Fruit fly (Drosophila melanogaster) whole organism, adult: ENCODE results near the gene ksh.

Experiments
- CG11617 ChIP-seq: fragments of 200-800 bp; sonication (Bioruptor generic); optimal IDR thresholded peaks from 2 replicates; lab custom pipeline; 2017; ENCODE audit warnings: mild to moderate bottlenecking, missing biosample characterization, missing genetic modification reagents, missing genetic modification characterization
- CG12768 ChIP-seq: fragments of 200-800 bp; sonication (Bioruptor generic); optimal IDR thresholded peaks from 2 replicates; lab custom pipeline; 2017; ENCODE audit warnings: missing biosample characterization, missing genetic modification characterization, mild to moderate bottlenecking, moderate library complexity, missing genetic modification reagents
- CG14711 ChIP-seq: fragments of 200-800 bp; sonication (Bioruptor generic); optimal IDR thresholded peaks from 2 replicates; lab custom pipeline; 2018; ENCODE audit warnings: missing biosample characterization, mild to moderate bottlenecking, missing genetic modification characterization, moderate library complexity
- CG1620 ChIP-seq: fragments of 200-800 bp; sonication (Bioruptor generic); optimal IDR thresholded peaks from 2 replicates; lab custom pipeline; 2016; ENCODE audit warnings: missing biosample characterization, missing genetic modification characterization
- CG33017 ChIP-seq: fragments of 200-800 bp; sonication (Bioruptor generic); optimal IDR thresholded peaks from 2 replicates; lab custom pipeline; 2018; ENCODE audit warnings: missing biosample characterization, mild to moderate bottlenecking, missing genetic modification characterization, moderate library complexity
- CG5204 ChIP-seq: fragments of 200-800 bp; sonication (Bioruptor generic); optimal IDR thresholded peaks from 2 replicates; lab custom pipeline; 2016; ENCODE audit warnings: missing biosample characterization, missing genetic modification characterization
- CG7045 ChIP-seq: fragments of 200-800 bp; sonication (Bioruptor generic); optimal IDR thresholded peaks from 2 replicates; lab custom pipeline; 2017; ENCODE audit warnings: missing biosample characterization, mild to moderate bottlenecking, missing genetic modification characterization
- CG7101 ChIP-seq: fragments of 200-800 bp; sonication (Bioruptor generic); optimal IDR thresholded peaks from 2 replicates; lab custom pipeline; 2018; ENCODE audit warnings: missing biosample characterization, mild to moderate bottlenecking, missing genetic modification characterization, moderate library complexity
- Clk ChIP-seq: fragments of 200-800 bp; sonication (Bioruptor generic); optimal IDR thresholded peaks from 2 replicates; lab custom pipeline; 2017; ENCODE audit warnings: missing biosample characterization, missing genetic modification characterization
- Crg-1 ChIP-seq: fragments of 200-800 bp; sonication (Bioruptor generic); optimal IDR thresholded peaks from 2 replicates; lab custom pipeline; 2016; ENCODE audit warnings: missing biosample characterization, missing genetic modification characterization
- Hr96 ChIP-seq: fragments of 200-800 bp; sonication (Bioruptor generic); optimal IDR thresholded peaks from 2 replicates; lab custom pipeline; 2016; ENCODE audit warnings: missing biosample characterization, missing genetic modification characterization
- Mnt ChIP-seq: fragments of 200-800 bp; sonication (Bioruptor generic); optimal IDR thresholded peaks from 2 replicates; lab custom pipeline; 2016; ENCODE audit warnings: missing biosample characterization, mild to moderate bottlenecking, missing genetic modification characterization
- bab1 ChIP-seq: fragments of 200-800 bp; sonication (Bioruptor generic); optimal IDR thresholded peaks from 3 replicates; lab custom pipeline; 2019; ENCODE audit warnings: missing biosample characterization, mild to moderate bottlenecking, missing genetic modification characterization, moderate library complexity
- cic ChIP-seq: fragments of 200-800 bp; sonication (Bioruptor generic); optimal IDR thresholded peaks from 2 replicates; lab custom pipeline; 2017; ENCODE audit warnings: missing biosample characterization, mild to moderate bottlenecking, missing genetic modification characterization, moderate library complexity
- cnc ChIP-seq, 2 experiments: fragments of >200 bp; optimal IDR thresholded peaks; 2 replicates each; lab custom pipeline; 2017
- kay ChIP-seq: fragments of 200-800 bp; sonication (Bioruptor generic); peaks from one replicate; lab custom pipeline; 2016; ENCODE audit warnings: missing biosample characterization, missing genetic modification characterization, borderline replicate concordance
- ovo ChIP-seq: fragments of 200-800 bp; sonication (Bioruptor generic); optimal IDR thresholded peaks from 2 replicates; lab custom pipeline; 2016; ENCODE audit warnings: missing biosample characterization, missing genetic modification characterization
- pad ChIP-seq: fragments of 200-800 bp; sonication (Bioruptor generic); optimal IDR thresholded peaks from 3 replicates; lab custom pipeline; 2017; ENCODE audit warnings: missing biosample characterization, missing genetic modification characterization, mild to moderate bottlenecking, moderate library complexity, missing genetic modification reagents
- tj ChIP-seq: fragments of 200-800 bp; sonication (Bioruptor generic); optimal IDR thresholded peaks from 3 replicates; lab custom pipeline; 2017; ENCODE audit warnings: missing biosample characterization, mild to moderate bottlenecking, missing genetic modification characterization, moderate library complexity
- toe ChIP-seq: fragments of 200-800 bp; sonication (Bioruptor generic); optimal IDR thresholded peaks from 2 replicates; lab custom pipeline; 2016; ENCODE audit warnings: missing biosample characterization, missing genetic modification characterization

The ksh gene

DNA sequence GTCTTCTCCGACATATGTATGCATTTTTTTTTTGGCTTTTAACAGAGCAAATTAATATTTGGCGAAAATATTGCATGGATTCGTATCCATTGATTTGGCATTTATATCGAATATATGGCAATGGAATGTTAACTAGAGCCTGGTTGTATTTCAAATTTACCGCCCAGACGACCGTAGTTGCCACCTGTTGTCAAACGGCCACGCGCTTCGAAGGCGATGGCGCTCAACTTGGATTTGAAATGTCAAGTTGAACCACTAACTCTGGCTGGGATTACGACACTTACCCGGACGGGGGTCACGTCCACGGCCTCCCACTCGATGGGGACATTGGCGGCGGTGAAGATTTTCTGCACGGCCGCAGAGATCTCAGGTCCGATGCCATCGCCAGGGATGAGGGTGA, 25.6 kb upstream of the ksh start:
- TF ChIP-seq Clk (GFP tag; lab: Kevin White, UChicago) (no peak), CG14711 (tag; lab: Kevin White, UChicago) (no peak)

DNA sequence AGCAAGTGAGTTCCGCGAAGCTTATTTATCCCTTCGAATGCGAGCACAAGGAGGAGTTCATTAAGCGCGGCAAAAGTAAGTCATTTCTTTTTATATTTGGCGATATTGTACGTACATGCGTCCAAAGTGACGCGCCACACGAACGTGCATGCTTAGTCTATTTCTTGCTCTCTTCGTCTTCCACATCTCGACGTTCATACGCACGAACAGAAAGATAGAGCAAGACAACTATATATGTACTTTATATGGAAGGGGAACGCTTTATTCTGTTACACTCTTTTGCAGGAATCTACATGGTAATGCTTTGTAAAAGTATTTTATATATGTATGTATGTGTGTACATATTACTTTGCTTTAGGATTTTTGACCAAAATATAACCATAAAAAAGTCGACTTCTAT, 15.4 kb upstream of the ksh start:
- TF ChIP-seq Clk (GFP tag; lab: Kevin White, UChicago): no peak
- TF ChIP-seq pad (GFP tag; lab: Kevin White, UChicago): peak; percentile 77
- no peak for TF ChIP-seq Crg-1
- no peak for TF ChIP-seq CG33017
- no peak for TF ChIP-seq cnc (optimal IDR thresholded peaks at IDR 0.05; lab: Kevin White, UChicago)

dm6 chrX:19505334-19506185, 10.8 kb upstream of the ksh start:
- TF ChIP-seq CG11617 (GFP tag; lab: Kevin White, UChicago) (peak; percentile 37), Clk (GFP tag; lab: Kevin White, UChicago) (no peak), CG14711 (tag; lab: Kevin White, UChicago) (peak; percentile 93), cnc (optimal IDR thresholded peaks at IDR 0.05; lab: Kevin White, UChicago) (no peak), pad (GFP tag; lab: Kevin White, UChicago) (no peak), kay (GFP tag; lab: Kevin White, UChicago) (no peak), CG7101 (tag; lab: Kevin White, UChicago) (peak; percentile 49), CG33017 (no peak), tj (GFP tag; lab: Kevin White, UChicago) (peak; percentile 80), ovo (GFP tag; lab: Kevin White, UChicago) (peak; percentile 92), Mnt (GFP tag; lab: Kevin White, UChicago) (peak; percentile 76), CG12768 (GFP tag; lab: Kevin White, UChicago) (peak; percentile 42), cic (GFP tag; lab: Kevin White, UChicago) (no peak), Hr96 (GFP tag; lab: Kevin White, UChicago) (peak; percentile 46), bab1 (GFP tag; lab: Kevin White, UChicago) (peak; percentile 57), CG1620 (GFP tag; lab: Kevin White, UChicago) (no peak)

DNA sequence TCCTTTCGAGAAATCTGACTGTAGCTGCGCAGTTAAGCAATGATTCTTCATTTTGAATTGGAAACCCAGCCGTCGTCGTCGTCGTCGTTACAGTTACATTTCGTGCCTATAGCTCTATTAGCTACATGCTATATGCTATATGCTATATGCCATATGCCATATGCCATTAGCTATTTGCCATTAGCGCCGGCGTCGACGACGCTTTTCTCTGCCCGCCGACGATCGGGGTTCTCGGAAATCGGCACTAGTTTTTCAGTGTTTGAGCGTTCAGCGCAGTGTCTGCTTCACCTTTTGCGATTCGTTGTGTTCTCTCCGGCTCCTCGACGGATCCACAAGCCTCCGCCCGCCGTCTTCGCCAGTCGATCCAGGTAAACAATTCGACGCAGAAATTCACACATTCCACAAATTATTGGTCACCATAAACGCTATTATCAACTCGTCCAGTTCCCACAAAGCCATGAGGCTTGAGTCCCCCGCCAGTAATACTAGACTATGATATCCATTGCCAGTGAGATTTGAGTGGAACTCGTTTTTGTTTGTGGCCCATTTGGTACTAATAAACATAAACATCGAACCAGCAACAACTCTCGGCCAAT, 9.5 kb upstream of the ksh start:
- TF ChIP-seq kay (GFP tag; lab: Kevin White, UChicago): peak; percentile 55
- no peak for TF ChIP-seq Mnt (GFP tag; lab: Kevin White, UChicago)

DNA sequence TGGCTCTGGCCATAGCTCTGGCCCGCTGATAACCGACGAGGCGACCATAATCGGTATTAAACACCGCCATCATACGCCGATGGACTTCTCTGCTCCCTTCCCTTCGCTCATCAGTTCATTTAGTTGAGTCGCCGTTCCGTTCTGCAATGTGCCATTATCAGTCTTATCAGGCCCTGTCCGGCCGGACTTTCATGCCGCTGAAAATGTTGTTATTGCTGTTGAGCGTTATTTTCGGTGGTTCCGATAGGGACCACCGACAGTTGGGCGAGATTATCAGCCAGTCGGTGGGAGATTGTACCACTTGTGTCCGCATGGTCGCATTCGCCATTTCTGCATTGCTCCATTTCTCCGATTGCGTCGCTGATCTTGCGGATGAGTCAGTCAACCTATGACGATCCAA, 6.5 kb upstream of the ksh start:
- TF ChIP-seq Mnt (GFP tag; lab: Kevin White, UChicago) (peak; percentile 19), Crg-1 (no peak), Clk (GFP tag; lab: Kevin White, UChicago) (no peak), bab1 (GFP tag; lab: Kevin White, UChicago) (no peak), pad (GFP tag; lab: Kevin White, UChicago) (no peak), kay (GFP tag; lab: Kevin White, UChicago) (no peak), CG14711 (tag; lab: Kevin White, UChicago) (no peak), toe (GFP tag; lab: Kevin White, UChicago) (no peak)

dm6 chrX:19498755-19499321, 4.0 kb upstream of the ksh start:
- TF ChIP-seq Clk (GFP tag; lab: Kevin White, UChicago) (no peak), CG5204 (GFP tag; lab: Kevin White, UChicago) (no peak), Crg-1 (no peak), tj (GFP tag; lab: Kevin White, UChicago) (peak; percentile 84), ovo (GFP tag; lab: Kevin White, UChicago) (no peak), CG7101 (tag; lab: Kevin White, UChicago) (no peak), cic (GFP tag; lab: Kevin White, UChicago) (no peak), CG7045 (GFP tag; lab: Kevin White, UChicago) (no peak), bab1 (GFP tag; lab: Kevin White, UChicago) (no peak), toe (GFP tag; lab: Kevin White, UChicago) (no peak), CG1620 (GFP tag; lab: Kevin White, UChicago) (no peak), Hr96 (GFP tag; lab: Kevin White, UChicago) (no peak), cnc (optimal IDR thresholded peaks at IDR 0.05; lab: Kevin White, UChicago) (no peak), kay (GFP tag; lab: Kevin White, UChicago) (no peak), CG14711 (tag; lab: Kevin White, UChicago) (peak; percentile 83), Mnt (GFP tag; lab: Kevin White, UChicago) (no peak), pad (GFP tag; lab: Kevin White, UChicago) (peak; percentile 90)
